Fruit fly (Drosophila melanogaster) whole organism, embryonic: ENCODE data around the gene CG33557.

ENCODE experiments used
- Adf1 ChIP-seq: fragments of 200-800 bp; sonication (Bioruptor generic); IDR thresholded peaks from 2 replicates; pipeline ENCODE4 v1.3.6; 2022; ENCODE audit warnings: missing biosample characterization, missing genetic modification characterization
- CG10462 ChIP-seq: fragments of 200-800 bp; sonication (Bioruptor generic); optimal IDR thresholded peaks from 2 replicates; lab custom pipeline; 2016; ENCODE audit warnings: missing biosample characterization, missing genetic modification characterization
- CG11456 ChIP-seq: fragments of 200-800 bp; sonication (Bioruptor generic); IDR thresholded peaks from 3 replicates; pipeline ENCODE4 v1.3.6; 2022; ENCODE audit warnings: missing biosample characterization, missing genetic modification characterization
- CG11504 ChIP-seq: fragments of 200-800 bp; sonication (Bioruptor generic); optimal IDR thresholded peaks from 3 replicates; lab custom pipeline; 2019; ENCODE audit warnings: missing biosample characterization, mild to moderate bottlenecking, missing genetic modification characterization, moderate library complexity
- CG11560 ChIP-seq: fragments of 200-800 bp; sonication (Bioruptor generic); IDR thresholded peaks from 3 replicates; pipeline ENCODE4 v1.3.6; 2022; ENCODE audit warnings: missing biosample characterization, missing genetic modification characterization
- CG12299 ChIP-seq: fragments of 200-800 bp; sonication (Bioruptor generic); optimal IDR thresholded peaks from 2 replicates; lab custom pipeline; 2018; ENCODE audit warnings: missing biosample characterization, mild to moderate bottlenecking, missing genetic modification characterization
- CG12391 ChIP-seq: fragments of 200-800 bp; sonication (Bioruptor generic); optimal IDR thresholded peaks from 3 replicates; lab custom pipeline; 2018; ENCODE audit warnings: missing biosample characterization, mild to moderate bottlenecking, missing genetic modification characterization, moderate library complexity
- CG14014 ChIP-seq: fragments of 200-800 bp; sonication (Bioruptor generic); IDR thresholded peaks from 2 replicates; pipeline ENCODE4 v1.3.6; 2022; ENCODE audit warnings: missing biosample characterization, missing genetic modification characterization
- CG14710 ChIP-seq: fragments of 200-800 bp; sonication (Bioruptor generic); optimal IDR thresholded peaks from 3 replicates; lab custom pipeline; 2019; ENCODE audit warnings: missing biosample characterization, mild to moderate bottlenecking, missing genetic modification characterization, moderate library complexity
- CG1647 ChIP-seq: fragments of 200-800 bp; sonication (Bioruptor generic); optimal IDR thresholded peaks from 3 replicates; lab custom pipeline; 2016; ENCODE audit warnings: missing biosample characterization, missing genetic modification characterization
- CG16815 ChIP-seq: fragments of 200-800 bp; sonication (Bioruptor generic); optimal IDR thresholded peaks from 3 replicates; lab custom pipeline; 2017; ENCODE audit warnings: missing biosample characterization, mild to moderate bottlenecking, missing genetic modification characterization
- CG34376 ChIP-seq: fragments of 200-800 bp; sonication (Bioruptor generic); optimal IDR thresholded peaks from 2 replicates; lab custom pipeline; 2018; ENCODE audit warnings: missing biosample characterization, mild to moderate bottlenecking, missing genetic modification characterization
- CG34422 ChIP-seq: fragments of 200-800 bp; sonication (Bioruptor generic); IDR thresholded peaks from 3 replicates; pipeline ENCODE4 v1.3.6; 2022; ENCODE audit warnings: missing biosample characterization, missing genetic modification characterization
- CG5245 ChIP-seq: fragments of 200-800 bp; sonication (Bioruptor generic); optimal IDR thresholded peaks from 3 replicates; lab custom pipeline; 2016; ENCODE audit warnings: missing biosample characterization, missing genetic modification characterization
- CG6272 ChIP-seq: fragments of 200-800 bp; sonication (Bioruptor generic); IDR thresholded peaks from 2 replicates; pipeline ENCODE4 v1.3.6; 2022; ENCODE audit warnings: missing biosample characterization, missing genetic modification characterization
- CG6689 ChIP-seq: fragments of 200-800 bp; sonication (Bioruptor generic); IDR thresholded peaks from 2 replicates; pipeline ENCODE4 v1.3.6; 2022; ENCODE audit warnings: missing biosample characterization, missing genetic modification characterization
- D19B ChIP-seq: fragments of 200-800 bp; sonication (Bioruptor generic); optimal IDR thresholded peaks from 2 replicates; lab custom pipeline; 2017; ENCODE audit warnings: missing biosample characterization, mild to moderate bottlenecking, missing genetic modification characterization
- Deaf1 ChIP-seq: fragments of 200-800 bp; optimal IDR thresholded peaks from 3 replicates; lab custom pipeline; 2019; ENCODE audit warnings: missing biosample characterization, mild to moderate bottlenecking, missing genetic modification characterization, moderate library complexity
- Dll ChIP-seq: fragments of 200-800 bp; sonication (Bioruptor generic); IDR thresholded peaks from 4 replicates; pipeline ENCODE4 v1.3.6; 2022; ENCODE audit warnings: missing biosample characterization, missing genetic modification characterization; ENCODE audit not compliant: partially characterized antibody
- Dref ChIP-seq: fragments of 200-800 bp; sonication (Bioruptor generic); IDR thresholded peaks from 2 replicates; pipeline ENCODE4 v1.3.6; 2022; ENCODE audit warnings: missing biosample characterization, missing genetic modification characterization
- Ets97D ChIP-seq: fragments of 200-800 bp; sonication (Bioruptor generic); optimal IDR thresholded peaks from 3 replicates; lab custom pipeline; 2016; ENCODE audit warnings: missing biosample characterization, missing genetic modification characterization
- HHEX ChIP-seq: fragments of 200-800 bp; sonication (Bioruptor generic); optimal IDR thresholded peaks from 3 replicates; lab custom pipeline; 2017; ENCODE audit warnings: missing biosample characterization, mild to moderate bottlenecking, missing genetic modification characterization, missing genetic modification reagents
- Hr3 ChIP-seq: fragments of 200-800 bp; sonication (Bioruptor generic); optimal IDR thresholded peaks from 3 replicates; lab custom pipeline; 2016; ENCODE audit warnings: missing biosample characterization, missing genetic modification characterization
- Nf-YA ChIP-seq: fragments of 200-800 bp; sonication (Bioruptor generic); IDR thresholded peaks from 2 replicates; pipeline ENCODE4 v1.3.6; 2022; ENCODE audit warnings: missing biosample characterization, missing genetic modification characterization
- NfI ChIP-seq: fragments of 200-800 bp; sonication (Bioruptor generic); optimal IDR thresholded peaks from 3 replicates; lab custom pipeline; 2018; ENCODE audit warnings: missing biosample characterization, mild to moderate bottlenecking, missing genetic modification characterization, moderate library complexity
- Oli ChIP-seq: fragments of 200-800 bp; sonication (Bioruptor generic); optimal IDR thresholded peaks from 2 replicates; lab custom pipeline; 2018; ENCODE audit warnings: missing biosample characterization, mild to moderate bottlenecking, missing genetic modification characterization, moderate library complexity
- Rfx ChIP-seq: fragments of 200-800 bp; sonication (Bioruptor generic); IDR thresholded peaks from 2 replicates; pipeline ENCODE4 v1.3.6; 2022; ENCODE audit warnings: missing biosample characterization, missing genetic modification characterization
- Side ChIP-seq: fragments of 200-800 bp; sonication (Bioruptor generic); optimal IDR thresholded peaks from 2 replicates; lab custom pipeline; 2016; ENCODE audit warnings: missing biosample characterization, missing genetic modification characterization
- Sry-δ ChIP-seq: fragments of 200-800 bp; sonication (Bioruptor generic); optimal IDR thresholded peaks from 2 replicates; lab custom pipeline; 2016; ENCODE audit warnings: missing biosample characterization, missing genetic modification characterization
- YL-1 ChIP-seq: fragments of 200-800 bp; sonication (Bioruptor generic); optimal IDR thresholded peaks from 3 replicates; lab custom pipeline; 2017; ENCODE audit warnings: missing biosample characterization, mild to moderate bottlenecking, missing genetic modification characterization
- croc ChIP-seq: fragments of 200-800 bp; sonication (Bioruptor generic); conservative IDR thresholded peaks from 3 replicates; pipeline ENCODE4 v1.3.6; 2022; ENCODE audit warnings: missing biosample characterization, missing genetic modification characterization
- dimm ChIP-seq: fragments of 200-800 bp; sonication (Bioruptor generic); IDR thresholded peaks from 2 replicates; pipeline ENCODE4 v1.3.6; 2022; ENCODE audit warnings: missing biosample characterization, missing genetic modification characterization
- dmrt11E ChIP-seq: fragments of 200-800 bp; sonication (Bioruptor generic); optimal IDR thresholded peaks from 3 replicates; lab custom pipeline; 2018; ENCODE audit warnings: missing biosample characterization, mild to moderate bottlenecking, missing genetic modification characterization, moderate library complexity
- emc ChIP-seq: fragments of 200-800 bp; sonication (Bioruptor generic); optimal IDR thresholded peaks from 2 replicates; lab custom pipeline; 2016; ENCODE audit warnings: missing biosample characterization, missing genetic modification characterization
- eve ChIP-seq, 2 experiments: fragments of >200 bp; optimal IDR thresholded peaks; 2 replicates each; lab custom pipeline; 2017; ENCODE audit warnings: missing biosample characterization in 2 of 2, missing genetic modification characterization in 2 of 2
- gcm ChIP-seq: fragments of 200-800 bp; sonication (Bioruptor generic); optimal IDR thresholded peaks from 2 replicates; lab custom pipeline; 2019; ENCODE audit warnings: missing biosample characterization, mild to moderate bottlenecking, missing genetic modification characterization, moderate library complexity
- gem ChIP-seq: fragments of 200-800 bp; sonication (Bioruptor generic); optimal IDR thresholded peaks from 2 replicates; lab custom pipeline; 2019; ENCODE audit warnings: missing biosample characterization, mild to moderate bottlenecking, missing genetic modification characterization, moderate library complexity
- gro ChIP-seq: fragments of 200-800 bp; sonication (Bioruptor generic); optimal IDR thresholded peaks from 2 replicates; lab custom pipeline; 2016; ENCODE audit warnings: missing biosample characterization, missing genetic modification characterization
- gsb ChIP-seq: fragments of 200-800 bp; sonication (Bioruptor generic); IDR thresholded peaks from 2 replicates; pipeline ENCODE4 v1.3.6; 2022; ENCODE audit warnings: missing biosample characterization, missing genetic modification characterization
- hb ChIP-seq: fragments of 200-800 bp; sonication (Bioruptor generic); IDR thresholded peaks from 3 replicates; pipeline ENCODE4 v1.3.6; 2022; ENCODE audit warnings: missing biosample characterization, missing genetic modification characterization; ENCODE audit not compliant: partially characterized antibody
- jing ChIP-seq: fragments of 200-800 bp; sonication (Bioruptor generic); optimal IDR thresholded peaks from 2 replicates; lab custom pipeline; 2018; ENCODE audit warnings: missing biosample characterization, mild to moderate bottlenecking, missing genetic modification characterization
- kay ChIP-seq: fragments of 200-800 bp; sonication (Bioruptor generic); optimal IDR thresholded peaks from 2 replicates; lab custom pipeline; 2016; ENCODE audit warnings: missing biosample characterization, missing genetic modification characterization
- ken ChIP-seq: fragments of 200-800 bp; sonication (Bioruptor generic); IDR thresholded peaks from 3 replicates; pipeline ENCODE4 v1.3.6; 2022; ENCODE audit warnings: missing biosample characterization, missing genetic modification characterization
- nau ChIP-seq: fragments of 200-800 bp; sonication (Bioruptor generic); optimal IDR thresholded peaks from 3 replicates; lab custom pipeline; 2017; ENCODE audit warnings: missing biosample characterization, mild to moderate bottlenecking, missing genetic modification characterization, missing genetic modification reagents
- pfk ChIP-seq: fragments of 200-800 bp; sonication (Bioruptor generic); optimal IDR thresholded peaks from 2 replicates; lab custom pipeline; 2018; ENCODE audit warnings: missing biosample characterization, mild to moderate bottlenecking, missing genetic modification characterization, moderate library complexity
- slbo ChIP-seq: fragments of 200-800 bp; sonication (Bioruptor generic); IDR thresholded peaks from 2 replicates; pipeline ENCODE4 v1.3.6; 2022; ENCODE audit warnings: missing biosample characterization, missing genetic modification characterization
- so ChIP-seq: fragments of 200-800 bp; sonication (Bioruptor generic); IDR thresholded peaks from 3 replicates; pipeline ENCODE4 v1.3.6; 2022; ENCODE audit warnings: missing biosample characterization, missing genetic modification characterization
- unpg ChIP-seq: fragments of 200-800 bp; sonication (Bioruptor generic); optimal IDR thresholded peaks from 3 replicates; lab custom pipeline; 2018; ENCODE audit warnings: missing biosample characterization, mild to moderate bottlenecking, missing genetic modification characterization, moderate library complexity
- zen2 ChIP-seq: fragments of 200-800 bp; sonication (Bioruptor generic); IDR thresholded peaks from 3 replicates; pipeline ENCODE4 v1.3.6; 2022; ENCODE audit warnings: missing biosample characterization, missing genetic modification characterization; ENCODE audit not compliant: partially characterized antibody
- zf30C ChIP-seq: fragments of 200-800 bp; sonication (Bioruptor generic); optimal IDR thresholded peaks from 3 replicates; lab custom pipeline; 2018; ENCODE audit warnings: missing biosample characterization, mild to moderate bottlenecking, missing genetic modification characterization

The CG33557 gene

DNA sequence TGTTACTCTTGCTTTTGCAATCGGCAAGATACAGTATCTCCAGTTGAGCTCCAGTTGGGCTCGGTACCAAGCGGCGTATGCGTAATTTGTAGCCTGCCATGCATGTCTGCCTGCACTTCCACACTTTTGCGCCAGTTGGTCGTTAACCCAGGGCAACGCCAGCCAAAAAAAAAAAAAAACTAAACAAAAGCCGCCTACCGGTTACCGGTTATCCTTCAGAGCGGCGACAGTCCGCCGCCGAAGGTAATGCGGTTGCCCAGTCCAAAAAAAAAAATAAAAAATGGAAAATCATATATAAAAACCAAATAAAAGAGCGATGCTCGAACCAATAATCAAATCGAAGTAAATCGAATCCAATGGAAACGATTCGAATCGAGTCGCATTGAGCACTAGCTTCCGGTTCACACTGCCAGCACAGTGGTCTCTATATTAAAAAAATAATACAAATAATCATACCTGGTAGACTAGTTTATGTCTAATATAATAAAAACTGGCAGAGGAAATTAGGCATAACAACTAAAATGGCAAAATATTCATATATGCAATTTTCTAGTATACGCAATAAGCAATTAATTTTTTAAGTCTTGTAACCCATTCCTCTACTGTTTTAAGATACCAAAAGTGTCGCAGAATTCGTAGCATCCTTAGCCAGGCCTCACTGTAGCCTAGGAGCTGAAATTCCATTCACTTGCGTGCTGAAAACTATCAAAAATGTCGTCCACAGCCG is 21.5 kb upstream of the CG33557 start (continued):
- no peak for TF ChIP-seq pfk (GFP tag; lab: Kevin White, UChicago)
- peak; percentile 14 for TF ChIP-seq NfI (GFP tag; lab: Kevin White, UChicago)
- no peak for TF ChIP-seq dmrt11E (tag; lab: Kevin White, UChicago)
- peak; percentile 43 for TF ChIP-seq Oli (tag; lab: Kevin White, UChicago)
- peak; percentile 53 for TF ChIP-seq gem
- no peak for TF ChIP-seq CG11560
- no peak for TF ChIP-seq jing (GFP tag; lab: Kevin White, UChicago)
- 0 out of 2 replicates have a peak, but pooled peaks have one; percentile 27 for TF ChIP-seq CG6272 (GFP tag; lab: Robert Waterston, UW)
- TF ChIP-seq eve (GFP tag; optimal IDR thresholded peaks at IDR 0.05; lab: Kevin White, UChicago) = no peak
- no peak for TF ChIP-seq CG11456
- TF ChIP-seq so (GFP tag; lab: Robert Waterston, UW) = 0 out of 3 replicates have a peak, but pooled peaks have one; percentile 29
- no peak for TF ChIP-seq gsb (GFP tag; lab: Robert Waterston, UW)
- TF ChIP-seq nau (GFP tag; lab: Kevin White, UChicago) = no peak
- no peak for TF ChIP-seq YL-1 (GFP tag; lab: Kevin White, UChicago)
- TF ChIP-seq CG34376 (GFP tag; lab: Kevin White, UChicago) = no peak
- TF ChIP-seq CG6689 (GFP tag; lab: Robert Waterston, UW) = no peak
- peak; percentile 45; the same call in 1 of the 2 replicates for TF ChIP-seq Rfx
- TF ChIP-seq Dll (GFP tag; lab: Robert Waterston, UW) = no peak
- TF ChIP-seq zen2 (GFP tag; lab: Robert Waterston, UW) = no peak
- TF ChIP-seq CG11504 = peak; percentile 33
- TF ChIP-seq kay = no peak
- no peak for TF ChIP-seq Hr3
- TF ChIP-seq Deaf1 (tag; lab: Kevin White, UChicago) = no peak
- TF ChIP-seq CG10462 (GFP tag; lab: Kevin White, UChicago) = no peak
- TF ChIP-seq CG14710 (tag; lab: Kevin White, UChicago) = no peak
- no peak for TF ChIP-seq CG5245
- no peak for TF ChIP-seq hb (GFP tag; lab: Robert Waterston, UW)
- no peak for TF ChIP-seq dimm (GFP tag; lab: Robert Waterston, UW)
- TF ChIP-seq gcm (GFP tag; lab: Kevin White, UChicago) = no peak
- TF ChIP-seq CG16815 (GFP tag; lab: Kevin White, UChicago) = no peak
- TF ChIP-seq CG1647 (GFP tag; lab: Kevin White, UChicago) = no peak
- no peak for TF ChIP-seq emc (GFP tag; lab: Kevin White, UChicago)
- TF ChIP-seq Side (GFP tag; lab: Kevin White, UChicago) = no peak
- no peak for TF ChIP-seq zf30C (GFP tag; lab: Kevin White, UChicago)
- no peak for TF ChIP-seq CG34422 (GFP tag; lab: Robert Waterston, UW)
- no peak for TF ChIP-seq croc (GFP tag; lab: Robert Waterston, UW)
- TF ChIP-seq CG12299 (tag; lab: Kevin White, UChicago) = no peak
- no peak for TF ChIP-seq slbo
- TF ChIP-seq Sry-δ = no peak
- TF ChIP-seq Nf-YA (GFP tag; lab: Robert Waterston, UW) = no peak
- TF ChIP-seq Ets97D = no peak
- TF ChIP-seq CG12391 (tag; lab: Kevin White, UChicago) = no peak
- TF ChIP-seq unpg (GFP tag; lab: Kevin White, UChicago) = peak; percentile 15
- TF ChIP-seq Dref (GFP tag; lab: Robert Waterston, UW) = no peak
- no peak for TF ChIP-seq gro
- TF ChIP-seq Adf1 (GFP tag; lab: Robert Waterston, UW) = no peak
- no peak for TF ChIP-seq HHEX (GFP tag; lab: Kevin White, UChicago)
- no peak for TF ChIP-seq ken
- TF ChIP-seq CG14014 = peak; percentile 46; the same call in 1 of the 2 replicates
- TF ChIP-seq D19B (GFP tag; lab: Kevin White, UChicago) = no peak
